Fruit fly (Drosophila melanogaster): ENCODE data around the gene Mst27D.

Mst27D gene

DNA sequence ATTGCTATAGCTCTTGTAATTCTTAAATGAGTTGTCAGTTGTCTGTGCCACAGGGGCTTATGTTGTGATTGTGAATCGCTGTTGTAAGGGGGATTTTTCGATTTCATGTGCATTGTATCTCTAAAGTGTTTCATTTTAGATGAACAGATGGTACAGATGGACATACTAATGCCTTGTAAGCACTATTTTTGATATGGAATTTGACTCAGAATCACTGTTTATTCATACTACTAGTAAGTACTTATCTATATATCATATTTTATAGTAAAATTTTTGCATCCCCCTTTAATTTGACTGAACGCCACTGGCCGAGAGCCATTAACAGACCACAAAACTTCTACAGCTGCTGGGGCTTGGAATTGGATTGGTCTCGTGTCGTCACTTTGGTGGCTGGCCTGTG, 40.2 kb upstream of the Mst27D start (continued):
- TF ChIP-seq kni (GFP tag; optimal IDR thresholded peaks at IDR 0.05) (no peak), bowl (GFP tag; IDR thresholded peaks at IDR 0.05) (no peak), lov (optimal IDR thresholded peaks at IDR 0.05) (no peak), lov (GFP tag; IDR thresholded peaks at IDR 0.05) (no peak), Sox102F (GFP tag; optimal IDR thresholded peaks at IDR 0.05) (peak; percentile 9), Dp (GFP tag; optimal IDR thresholded peaks at IDR 0.05) (no peak), CG1603 (tag; optimal IDR thresholded peaks at IDR 0.05) (no peak), CG12659 (GFP tag; optimal IDR thresholded peaks at IDR 0.05) (no peak), bigmax (GFP tag; optimal IDR thresholded peaks at IDR 0.05) (no peak), CG7839 (tag; optimal IDR thresholded peaks at IDR 0.05) (peak; percentile 23), CG11085 (GFP tag; IDR thresholded peaks at IDR 0.05) (no peak), Neu2 (GFP tag; optimal IDR thresholded peaks at IDR 0.05; ENCODE audit: borderline replicate concordance) (no peak), p53 (GFP tag; optimal IDR thresholded peaks at IDR 0.05) (no peak), Ptx1 (GFP tag; IDR thresholded peaks at IDR 0.05) (peak; percentile 46; the same call in 1 of the 2 replicates), ci (GFP tag; IDR thresholded peaks at IDR 0.05) (no peak), CG9797 (GFP tag; optimal IDR thresholded peaks at IDR 0.05) (no peak)

DNA sequence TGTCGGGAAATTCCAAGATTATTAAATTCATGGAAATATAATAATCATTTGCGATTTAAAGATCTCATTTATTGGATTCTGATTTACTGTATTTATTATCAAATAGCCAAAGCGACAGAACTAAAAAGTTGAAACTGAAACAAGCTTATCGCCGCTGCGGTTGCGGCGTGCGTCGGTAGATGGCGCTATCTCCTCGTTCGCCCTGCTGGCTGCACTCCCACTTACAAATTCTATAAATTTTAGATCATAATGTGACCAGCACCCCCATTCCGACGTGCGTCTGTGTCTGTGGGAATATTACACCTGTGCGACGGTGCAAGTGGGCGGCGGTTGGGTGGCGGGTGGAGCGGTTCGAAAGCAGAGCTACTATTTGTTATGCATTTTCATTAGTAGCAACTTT, 36.7 kb upstream of the Mst27D start:
- TF ChIP-seq CG15514 (GFP tag; optimal IDR thresholded peaks at IDR 0.05) (no peak), eve (GFP tag; optimal IDR thresholded peaks at IDR 0.05) (no peak), Ets65A (GFP tag) (peak; percentile 83), CTCF (GFP tag; optimal IDR thresholded peaks at IDR 0.05) (peak; percentile 90), stwl (tag; optimal IDR thresholded peaks at IDR 0.05) (peak; percentile 25)

DNA sequence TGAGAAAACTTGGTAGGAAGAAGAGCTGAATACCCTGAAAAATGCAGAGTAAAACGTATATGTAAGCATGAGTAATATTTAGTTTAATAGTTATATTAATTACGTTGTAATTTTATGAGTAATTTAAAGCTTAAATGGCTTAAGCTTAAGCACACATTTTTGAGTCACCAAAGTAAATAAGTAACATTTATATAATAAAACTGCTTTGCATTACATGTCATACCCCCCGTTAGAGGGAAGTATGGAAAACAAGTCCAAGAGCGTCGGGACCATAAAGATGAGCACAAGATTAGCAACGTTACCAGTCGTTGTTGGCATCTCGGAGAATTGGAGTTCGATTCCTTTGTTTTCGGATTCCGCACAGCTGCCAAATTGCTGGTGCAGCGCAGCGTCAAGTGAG, 33.7 kb upstream of the Mst27D start:
- 0 out of 3 replicates have a peak, but pooled peaks have one; percentile 26 for TF ChIP-seq row (GFP tag; IDR thresholded peaks at IDR 0.05)
- TF ChIP-seq nmo (GFP tag; optimal IDR thresholded peaks at IDR 0.05): no peak

- TF ChIP-seq CG2712 (tag; optimal IDR thresholded peaks at IDR 0.05) (peak; percentile 36), tgo (GFP tag; IDR thresholded peaks at IDR 0.05) (peak; percentile 41; the same call in 1 of the 3 replicates), CG6654 (GFP tag; optimal IDR thresholded peaks at IDR 0.05) (no peak), sob (GFP tag; IDR thresholded peaks at IDR 0.05) (0 out of 2 replicates have a peak, but pooled peaks have one; percentile 17), z (GFP tag; IDR thresholded peaks at IDR 0.05) (0 out of 3 replicates have a peak, but pooled peaks have one; percentile 11), Atf6 (GFP tag; IDR thresholded peaks at IDR 0.05) (peak; percentile 30; the same call in 1 of the 2 replicates), gem (tag; optimal IDR thresholded peaks at IDR 0.05) (peak; percentile 30), CG17328 (GFP tag; IDR thresholded peaks at IDR 0.05) (0 out of 2 replicates have a peak, but pooled peaks have one; percentile 15), CG1647 (GFP tag; optimal IDR thresholded peaks at IDR 0.05) (no peak), CG10366 (GFP tag; IDR thresholded peaks at IDR 0.05) (peak; percentile 30; the same call in 1 of the 2 replicates), CG11504 (tag; optimal IDR thresholded peaks at IDR 0.05) (peak; percentile 57), unpg (GFP tag; optimal IDR thresholded peaks at IDR 0.05) (peak; percentile 47), CG2678 (tag; optimal IDR thresholded peaks at IDR 0.05) (peak; percentile 32), Oli (tag; optimal IDR thresholded peaks at IDR 0.05) (peak; percentile 16), Sox102F (GFP tag; optimal IDR thresholded peaks at IDR 0.05) (peak; percentile 55), CG18262 (tag; optimal IDR thresholded peaks at IDR 0.05) (peak; percentile 20), lab (GFP tag; optimal IDR thresholded peaks at IDR 0.05) (peak; percentile 41), bcd (GFP tag; optimal IDR thresholded peaks at IDR 0.05) (peak; percentile 5), CoRest (tag; optimal IDR thresholded peaks at IDR 0.05) (peak; percentile 4), peb (GFP tag; IDR thresholded peaks at IDR 0.05) (0 out of 2 replicates have a peak, but pooled peaks have one; percentile 16), Ada2b (GFP tag; IDR thresholded peaks at IDR 0.05) (0 out of 2 replicates have a peak, but pooled peaks have one; percentile 21), B-H1 (GFP tag; IDR thresholded peaks at IDR 0.05) (no peak), tna (GFP tag; IDR thresholded peaks at IDR 0.05; ENCODE audit: partially characterized antibody) (no peak), CG11695 (GFP tag; IDR thresholded peaks at IDR 0.05) (0 out of 3 replicates have a peak, but pooled peaks have one; percentile 32), gsb-n (tag; optimal IDR thresholded peaks at IDR 0.05) (peak; percentile 37)
Measured at dm6 chr2L:7090922-7091321, 30.3 kb upstream of the Mst27D start.

Measured in whole organism, embryonic.